Worm (Caenorhabditis elegans): ENCODE measurements around the gene trr-1.

DNA sequence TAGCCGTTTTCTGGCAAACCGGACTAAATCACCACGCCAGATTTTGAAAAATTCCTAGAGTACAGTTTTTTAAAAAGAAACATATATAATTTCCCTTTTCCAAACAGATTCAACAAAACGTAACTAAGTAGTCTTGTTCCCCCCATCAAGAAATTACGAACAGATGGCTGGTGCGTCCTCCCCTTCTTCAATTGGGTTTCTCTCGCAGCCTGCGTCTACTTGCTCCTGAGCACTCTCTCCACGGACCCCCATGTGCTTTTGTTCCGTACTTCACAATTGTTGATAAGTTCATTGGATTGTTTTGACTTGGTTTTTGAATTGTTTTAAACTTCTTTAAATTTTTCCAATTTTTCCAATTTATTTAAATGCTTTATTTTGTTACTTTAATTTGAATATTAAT, 12.3 kb upstream of the trr-1 start:
- TF ChIP-seq ceh-36 (tag; optimal IDR thresholded peaks at IDR 0.05) = no peak
- TF ChIP-seq ama-1 (optimal IDR thresholded peaks at IDR 0.05) = no peak
- no peak for TF ChIP-seq flt-1 (GFP tag; IDR thresholded peaks at IDR 0.05)
- no peak for TF ChIP-seq aly-1 (tag; optimal IDR thresholded peaks at IDR 0.05)
- no peak for TF ChIP-seq ets-7 (tag; optimal IDR thresholded peaks at IDR 0.05)
- TF ChIP-seq tbx-11 (GFP tag; IDR thresholded peaks at IDR 0.05) = no peak
- TF ChIP-seq F13C5.2 (tag; optimal IDR thresholded peaks at IDR 0.05) = no peak
- TF ChIP-seq hmbx-1 (tag; optimal IDR thresholded peaks at IDR 0.05) = no peak

All from whole organism, early embryonic.